Worm (Caenorhabditis elegans): ENCODE measurements around the gene athp-2.

Gene athp-2

ce11 chrII:4341484-4341883 lies 1.5 kb downstream of the athp-2 start:
- TF ChIP-seq mdl-1 (tag; optimal IDR thresholded peaks at IDR 0.05) (no peak), Y48G9A.11 (GFP tag; IDR thresholded peaks at IDR 0.05) (no peak), ceh-82 (tag; optimal IDR thresholded peaks at IDR 0.05) (no peak), nhr-42 (GFP tag; IDR thresholded peaks at IDR 0.05) (no peak), ceh-20 (GFP tag; IDR thresholded peaks at IDR 0.05) (no peak), F44E2.7 (GFP tag; IDR thresholded peaks at IDR 0.05) (no peak)

- TF ChIP-seq jun-1 (tag; optimal IDR thresholded peaks at IDR 0.05): no peak
- TF ChIP-seq vab-7 (GFP tag; IDR thresholded peaks at IDR 0.05): no peak
- no peak for TF ChIP-seq F49E8.2 (tag; optimal IDR thresholded peaks at IDR 0.05; ENCODE audit: borderline replicate concordance)
- TF ChIP-seq nhr-111 (GFP tag; optimal IDR thresholded peaks at IDR 0.05): no peak
- no peak for TF ChIP-seq ztf-7 (tag; optimal IDR thresholded peaks at IDR 0.05)
- no peak for TF ChIP-seq lim-7 (GFP tag; IDR thresholded peaks at IDR 0.05)
- TF ChIP-seq egl-43 (GFP tag; IDR thresholded peaks at IDR 0.05): no peak
- TF ChIP-seq set-16 (GFP tag; IDR thresholded peaks at IDR 0.05): peak; percentile 81
- no peak for TF ChIP-seq R02D3.7 (tag; optimal IDR thresholded peaks at IDR 0.05)
- no peak for TF ChIP-seq zfp-2 (tag; optimal IDR thresholded peaks at IDR 0.05)
- no peak; the same call in 1 of the 2 replicates for TF ChIP-seq pha-4 (GFP tag; IDR thresholded peaks at IDR 0.05)
- no peak for TF ChIP-seq pha-4 (tag; optimal IDR thresholded peaks at IDR 0.05)
- TF ChIP-seq unc-62 (GFP tag; optimal IDR thresholded peaks at IDR 0.05 in 1 of 2): peak in 1 of 2 experiments; percentile 2
- no peak for TF ChIP-seq unc-62 (tag; optimal IDR thresholded peaks at IDR 0.05)
- no peak for TF ChIP-seq daf-8 (GFP tag; IDR thresholded peaks at IDR 0.05)
- no peak for TF ChIP-seq spr-1 (tag; optimal IDR thresholded peaks at IDR 0.05)
Observed at ce11 chrII:4344317-4344716, 4.3 kb downstream of the athp-2 start.

- TF ChIP-seq set-16 (GFP tag; IDR thresholded peaks at IDR 0.05): no peak
- TF ChIP-seq spr-1 (tag; optimal IDR thresholded peaks at IDR 0.05): no peak
- no peak for TF ChIP-seq daf-12 (tag; optimal IDR thresholded peaks at IDR 0.05)
- TF ChIP-seq mdt-29 (GFP tag; IDR thresholded peaks at IDR 0.05): no peak
- no peak for TF ChIP-seq lir-3 (tag; optimal IDR thresholded peaks at IDR 0.05)
- TF ChIP-seq nhr-11 (tag; optimal IDR thresholded peaks at IDR 0.05): no peak
- TF ChIP-seq fkh-10 (GFP tag; optimal IDR thresholded peaks at IDR 0.05): no peak
- TF ChIP-seq dmd-9 (GFP tag; IDR thresholded peaks at IDR 0.05): no peak
- no peak for TF ChIP-seq lin-38 (GFP tag; IDR thresholded peaks at IDR 0.05)
- no peak for TF ChIP-seq F49E8.2 (tag; optimal IDR thresholded peaks at IDR 0.05; ENCODE audit: borderline replicate concordance)
- no peak for TF ChIP-seq ztf-11 (tag; optimal IDR thresholded peaks at IDR 0.05)
- TF ChIP-seq arid-1 (GFP tag; conservative IDR thresholded peaks at IDR 0.05): no peak
- TF ChIP-seq dmd-8 (GFP tag; IDR thresholded peaks at IDR 0.05): no peak
Observed at ce11 chrII:4350888-4351287, 10.9 kb downstream of the athp-2 start, which contains the start of gene H20J04.9. H20J04.9 (plus strand) TSS chrII:4351188.

ce11 chrII:4355217-4355616 lies 15.2 kb downstream of the athp-2 start, which contains the start of the genes H20J04.7 and H20J04.1:
H20J04.7 (minus strand) TSS chrII:4355317.
H20J04.1 (plus strand) TSS chrII:4355613.
- TF ChIP-seq skn-1 (tag; optimal IDR thresholded peaks at IDR 0.05) (no peak), ceh-44 (GFP tag; IDR thresholded peaks at IDR 0.05) (no peak), T26A8.4 (GFP tag; IDR thresholded peaks at IDR 0.05) (no peak), daf-12 (tag; optimal IDR thresholded peaks at IDR 0.05) (no peak), pha-4 (GFP tag; IDR thresholded peaks at IDR 0.05) (no peak), pha-4 (tag; optimal IDR thresholded peaks at IDR 0.05) (no peak), lin-13 (GFP tag; optimal IDR thresholded peaks at IDR 0.05) (no peak), zag-1 (tag; optimal IDR thresholded peaks at IDR 0.05) (no peak), mxl-2 (GFP tag; conservative IDR thresholded peaks at IDR 0.05) (no peak), D1046.2 (GFP tag; IDR thresholded peaks at IDR 0.05) (no peak), Y48G9A.11 (GFP tag; IDR thresholded peaks at IDR 0.05) (no peak), set-16 (GFP tag; IDR thresholded peaks at IDR 0.05) (no peak), dmd-8 (GFP tag; IDR thresholded peaks at IDR 0.05) (no peak), egl-27 (tag; optimal IDR thresholded peaks at IDR 0.05) (no peak)

All from whole organism, L4 larva.